Fruit fly (Drosophila melanogaster): ENCODE results near the gene CG9109.
A peak's percentile ranks its signal among the peaks of the same experiment; 100 is the strongest.

The CG9109 gene

dm6 chr2L:6062382-6063082 lies 28.3 kb upstream of the CG9109 start, which contains the start of the genes ND-51 and CG13994 (continued):
- TF ChIP-seq CG17385 (GFP tag; optimal IDR thresholded peaks at IDR 0.05) = peak; percentile 60
- TF ChIP-seq CG11456 (GFP tag; IDR thresholded peaks at IDR 0.05) = peak; percentile 86
- TF ChIP-seq MBD-R2 (GFP tag; IDR thresholded peaks at IDR 0.05) = peak; percentile 86
- peak; percentile 71 for TF ChIP-seq klu (GFP tag; IDR thresholded peaks at IDR 0.05)
- no peak for TF ChIP-seq tio (GFP tag; optimal IDR thresholded peaks at IDR 0.05)
- peak; percentile 25; the same call in 1 of the 2 replicates for TF ChIP-seq Gsc (GFP tag; IDR thresholded peaks at IDR 0.05)
- peak; percentile 95 for TF ChIP-seq row (GFP tag; IDR thresholded peaks at IDR 0.05)
- TF ChIP-seq cato (GFP tag; optimal IDR thresholded peaks at IDR 0.05; ENCODE audit: borderline replicate concordance) = peak; percentile 40
- peak; percentile 72 for TF ChIP-seq p53 (GFP tag; optimal IDR thresholded peaks at IDR 0.05)
- TF ChIP-seq CG2116 (GFP tag; optimal IDR thresholded peaks at IDR 0.05) = peak; percentile 73
- TF ChIP-seq CG4282 (GFP tag; optimal IDR thresholded peaks at IDR 0.05) = peak; percentile 40
- TF ChIP-seq Ets97D (GFP tag; optimal IDR thresholded peaks at IDR 0.05) = peak; percentile 93
- peak; percentile 89 for TF ChIP-seq Antp (GFP tag; optimal IDR thresholded peaks at IDR 0.05)
- 0 out of 3 replicates have a peak, but pooled peaks have one; percentile 76 for TF ChIP-seq CG2199 (GFP tag; IDR thresholded peaks at IDR 0.05)
- no peak for TF ChIP-seq usp (GFP tag; optimal IDR thresholded peaks at IDR 0.05)
- peak; percentile 73 for TF ChIP-seq CG4617 (GFP tag; optimal IDR thresholded peaks at IDR 0.05; ENCODE audit: borderline replicate concordance)
- 0 out of 2 replicates have a peak, but pooled peaks have one; percentile 45 for TF ChIP-seq Nf-YA (GFP tag; IDR thresholded peaks at IDR 0.05)
- peak; percentile 57; the same call in 1 of the 2 replicates for TF ChIP-seq Taf1 (GFP tag; IDR thresholded peaks at IDR 0.05)
- no peak for TF ChIP-seq z (GFP tag; IDR thresholded peaks at IDR 0.05)
- peak; percentile 71 for TF ChIP-seq CG32772 (GFP tag; IDR thresholded peaks at IDR 0.05)
- TF ChIP-seq Poxn (GFP tag; IDR thresholded peaks at IDR 0.05) = 0 out of 2 replicates have a peak, but pooled peaks have one; percentile 54
- peak; percentile 85 for TF ChIP-seq Hr51 (GFP tag; optimal IDR thresholded peaks at IDR 0.05)
- TF ChIP-seq tna (GFP tag; IDR thresholded peaks at IDR 0.05; ENCODE audit: partially characterized antibody) = no peak
- TF ChIP-seq CG3847 (GFP tag; IDR thresholded peaks at IDR 0.05) = peak; percentile 88
- peak; percentile 78 for TF ChIP-seq oc (tag; optimal IDR thresholded peaks at IDR 0.05)
- TF ChIP-seq vfl (GFP tag; optimal IDR thresholded peaks at IDR 0.05) = peak; percentile 69
- peak; percentile 91 for TF ChIP-seq YL-1 (GFP tag; optimal IDR thresholded peaks at IDR 0.05)
- peak; percentile 87 for TF ChIP-seq Dbx (GFP tag; IDR thresholded peaks at IDR 0.05)
- TF ChIP-seq kay (GFP tag; optimal IDR thresholded peaks at IDR 0.05) = peak; percentile 31
- TF ChIP-seq dmrt99B (tag; optimal IDR thresholded peaks at IDR 0.05) = no peak
- peak; percentile 70 for TF ChIP-seq dm (GFP tag; optimal IDR thresholded peaks at IDR 0.05)
- peak; percentile 94 for TF ChIP-seq Elba2 (GFP tag; optimal IDR thresholded peaks at IDR 0.05)
- peak; percentile 76 for TF ChIP-seq CG12744 (GFP tag; optimal IDR thresholded peaks at IDR 0.05)
- TF ChIP-seq caup (GFP tag; optimal IDR thresholded peaks at IDR 0.05; ENCODE audit: severe bottlenecking) = peak; percentile 85
- TF ChIP-seq CG12659 (GFP tag; optimal IDR thresholded peaks at IDR 0.05) = peak; percentile 93
- TF ChIP-seq schlank (tag; optimal IDR thresholded peaks at IDR 0.05) = peak; percentile 52
- no peak for TF ChIP-seq org-1 (GFP tag; optimal IDR thresholded peaks at IDR 0.05)
- peak; percentile 90 for TF ChIP-seq CoRest (tag; optimal IDR thresholded peaks at IDR 0.05)
- peak; percentile 79 for TF ChIP-seq fd96Cb (tag; optimal IDR thresholded peaks at IDR 0.05)
- TF ChIP-seq bigmax (GFP tag; optimal IDR thresholded peaks at IDR 0.05) = no peak
- TF ChIP-seq CG13894 (tag; optimal IDR thresholded peaks at IDR 0.05) = peak; percentile 78
- peak; percentile 71 for TF ChIP-seq CG12104 (GFP tag; optimal IDR thresholded peaks at IDR 0.05)
- no peak for TF ChIP-seq CkIIα-i1 (GFP tag; IDR thresholded peaks at IDR 0.05)
- TF ChIP-seq Rfx (GFP tag; IDR thresholded peaks at IDR 0.05) = peak; percentile 88
- TF ChIP-seq HLH54F (GFP tag; optimal IDR thresholded peaks at IDR 0.05) = peak; percentile 84
- no peak for TF ChIP-seq Dfd (GFP tag; optimal IDR thresholded peaks at IDR 0.05)
- no peak for TF ChIP-seq pan (optimal IDR thresholded peaks at IDR 0.05)
- peak in 1 of 2 experiments; percentile 85 for TF ChIP-seq pan (GFP tag; optimal IDR thresholded peaks at IDR 0.05 in 1 of 2, IDR thresholded peaks at IDR 0.05 in 1 of 2)
- TF ChIP-seq CG8944 (GFP tag; optimal IDR thresholded peaks at IDR 0.05) = peak; percentile 70
- TF ChIP-seq ash1 (GFP tag; optimal IDR thresholded peaks at IDR 0.05) = no peak
